Fruit fly (Drosophila melanogaster): ENCODE results near the gene dgrn.
A peak's percentile ranks its signal among the peaks of the same experiment; 100 is the strongest.

dgrn gene

dm6 chr3R:5797709-5798108 lies 26.7 kb upstream of the dgrn start:
- TF ChIP-seq ey (GFP tag; optimal IDR thresholded peaks at IDR 0.05) = no peak
- TF ChIP-seq dsf (GFP tag; optimal IDR thresholded peaks at IDR 0.05; ENCODE audit: borderline replicate concordance) = no peak
- no peak for TF ChIP-seq psq (GFP tag; optimal IDR thresholded peaks at IDR 0.05)
- no peak for TF ChIP-seq dl (GFP tag; optimal IDR thresholded peaks at IDR 0.05; ENCODE audit: insufficient read depth in 1 of 2, partially characterized antibody in 2 of 2)
- TF ChIP-seq Mio (GFP tag; optimal IDR thresholded peaks at IDR 0.05) = no peak
- no peak for TF ChIP-seq Abd-B (GFP tag; optimal IDR thresholded peaks at IDR 0.05)
- TF ChIP-seq lola (GFP tag; optimal IDR thresholded peaks at IDR 0.05) = no peak
- TF ChIP-seq Vsx2 (GFP tag; optimal IDR thresholded peaks at IDR 0.05; ENCODE audit: partially characterized antibody) = no peak
- no peak for TF ChIP-seq sage (GFP tag; optimal IDR thresholded peaks at IDR 0.05)
- no peak for TF ChIP-seq pan (optimal IDR thresholded peaks at IDR 0.05)

- TF ChIP-seq ey (GFP tag; optimal IDR thresholded peaks at IDR 0.05) (no peak), brk (GFP tag; optimal IDR thresholded peaks at IDR 0.05) (no peak), HLH106 (tag; optimal IDR thresholded peaks at IDR 0.05) (no peak), sv (GFP tag; optimal IDR thresholded peaks at IDR 0.05) (no peak), h (GFP tag; optimal IDR thresholded peaks at IDR 0.05) (no peak), GATAd (GFP tag; optimal IDR thresholded peaks at IDR 0.05) (no peak), br (GFP tag; optimal IDR thresholded peaks at IDR 0.05) (no peak), psq (GFP tag; optimal IDR thresholded peaks at IDR 0.05) (no peak), usp (GFP tag; optimal IDR thresholded peaks at IDR 0.05) (no peak), pan (optimal IDR thresholded peaks at IDR 0.05) (no peak), foxo (GFP tag; optimal IDR thresholded peaks at IDR 0.05) (no peak), Abd-B (GFP tag; optimal IDR thresholded peaks at IDR 0.05) (no peak), Dif (GFP tag; optimal IDR thresholded peaks at IDR 0.05; ENCODE audit: partially characterized antibody) (no peak), CG32264 (GFP tag; optimal IDR thresholded peaks at IDR 0.05) (no peak)
Observed at dm6 chr3R:5801703-5802436, 22.5 kb upstream of the dgrn start, which contains the start of gene CG11000. TSS of gene CG11000 (plus strand) at chr3R:5802328.

- no peak for TF ChIP-seq usp (GFP tag; optimal IDR thresholded peaks at IDR 0.05)
- TF ChIP-seq HLH106 (tag; optimal IDR thresholded peaks at IDR 0.05) = no peak
- peak; percentile 25 for TF ChIP-seq CrebA (GFP tag; optimal IDR thresholded peaks at IDR 0.05; ENCODE audit: borderline replicate concordance)
- no peak for TF ChIP-seq OdsH (GFP tag; optimal IDR thresholded peaks at IDR 0.05)
- TF ChIP-seq h (GFP tag; optimal IDR thresholded peaks at IDR 0.05) = no peak
Observed at dm6 chr3R:5813157-5813659, 11.2 kb upstream of the dgrn start, which contains the start of gene CG42675. TSS of gene CG42675 (plus strand) at chr3R:5813609.

DNA sequence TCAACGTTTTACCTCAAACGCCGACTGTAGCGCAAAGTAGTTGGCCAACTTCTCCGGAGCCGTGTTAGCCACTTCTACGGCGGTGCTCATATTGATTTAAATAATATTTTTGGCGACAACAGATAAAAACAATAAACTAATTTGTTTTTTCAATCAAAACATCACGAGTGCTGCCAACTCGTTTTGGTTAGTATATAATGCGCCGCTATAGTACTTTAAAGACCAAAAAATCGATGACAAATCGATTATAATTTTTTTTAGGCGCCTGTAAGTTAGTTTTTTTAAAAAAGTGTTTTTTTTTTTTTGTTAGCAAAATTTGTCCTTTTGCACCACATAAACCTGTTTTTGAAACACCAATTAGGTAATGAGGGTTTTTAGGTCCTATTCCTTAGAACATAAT lies 3.2 kb upstream of the dgrn start, which contains the start of gene Hpr1:
Gene Hpr1 (minus strand): TSS at position 198 of the 400 bp plus-strand sequence.
- TF ChIP-seq sage (GFP tag; optimal IDR thresholded peaks at IDR 0.05) = peak; percentile 33
- no peak for TF ChIP-seq Dfd (GFP tag; optimal IDR thresholded peaks at IDR 0.05)
- no peak for TF ChIP-seq foxo (GFP tag; optimal IDR thresholded peaks at IDR 0.05)
- TF ChIP-seq HLH106 (tag; optimal IDR thresholded peaks at IDR 0.05) = no peak
- no peak for TF ChIP-seq Rel (GFP tag; optimal IDR thresholded peaks at IDR 0.05)
- no peak for TF ChIP-seq Rel (tag; optimal IDR thresholded peaks at IDR 0.05)
- no peak for TF ChIP-seq br (GFP tag; optimal IDR thresholded peaks at IDR 0.05)
- no peak for TF ChIP-seq dmrt93B (GFP tag; optimal IDR thresholded peaks at IDR 0.05)

- TF ChIP-seq h (GFP tag; optimal IDR thresholded peaks at IDR 0.05) = peak; percentile 51
- no peak for TF ChIP-seq CG32264 (GFP tag; optimal IDR thresholded peaks at IDR 0.05)
Observed at dm6 chr3R:5821750-5822149, 2.7 kb upstream of the dgrn start, which contains the start of gene CG46303. TSS of gene CG46303 (plus strand) at chr3R:5821972.

DNA sequence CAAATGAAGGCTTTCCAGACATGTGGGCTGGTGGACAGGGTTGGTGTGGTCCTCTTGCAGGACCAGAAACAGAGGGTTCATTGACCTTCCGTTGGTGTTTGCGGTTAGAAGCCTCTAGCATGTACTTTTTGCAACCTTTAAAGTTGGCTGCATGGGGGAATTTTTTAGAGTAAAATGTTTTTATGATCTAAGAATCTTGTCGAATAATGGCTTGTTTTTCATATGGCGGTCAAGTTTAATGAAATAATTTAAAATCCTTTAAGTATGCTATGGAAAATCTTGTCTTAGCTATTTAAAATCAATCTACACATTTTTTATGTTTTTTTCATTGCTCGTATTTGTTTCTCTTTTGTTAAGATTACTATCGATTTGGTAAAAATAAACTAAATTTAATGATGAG lies 5.3 kb downstream of the dgrn start, which contains the start of gene glob3:
Gene glob3 (plus strand): TSS at position 301 of the 400 bp plus-strand sequence.
- TF ChIP-seq Vsx2 (GFP tag; optimal IDR thresholded peaks at IDR 0.05; ENCODE audit: partially characterized antibody) (no peak), lola (GFP tag; optimal IDR thresholded peaks at IDR 0.05) (no peak), Myc (optimal IDR thresholded peaks at IDR 0.05) (no peak), Hr78 (GFP tag; optimal IDR thresholded peaks at IDR 0.05) (no peak), jim (GFP tag; optimal IDR thresholded peaks at IDR 0.05) (no peak), Mio (GFP tag; optimal IDR thresholded peaks at IDR 0.05) (no peak), dl (GFP tag; optimal IDR thresholded peaks at IDR 0.05; ENCODE audit: insufficient read depth in 1 of 2, partially characterized antibody in 2 of 2) (no peak), CG32264 (GFP tag; optimal IDR thresholded peaks at IDR 0.05) (no peak), woc (GFP tag; optimal IDR thresholded peaks at IDR 0.05) (no peak), Dif (GFP tag; optimal IDR thresholded peaks at IDR 0.05; ENCODE audit: partially characterized antibody) (no peak), usp (GFP tag; optimal IDR thresholded peaks at IDR 0.05) (no peak), Hr83 (GFP tag; optimal IDR thresholded peaks at IDR 0.05; ENCODE audit: poor library complexity, severe bottlenecking) (no peak), ey (GFP tag; optimal IDR thresholded peaks at IDR 0.05) (no peak)
